Fruit fly (Drosophila melanogaster) whole organism: Measurements from ENCODE around the gene alph.

ENCODE experiments used
- EcR ChIP-seq, 2 experiments: fragments of >200 bp; optimal IDR thresholded peaks; 2 replicates each; lab custom pipeline; 2017; ENCODE audit warnings: missing biosample characterization in 2 of 2, missing genetic modification characterization in 2 of 2, missing genetic modification reagents in 2 of 2
- psq ChIP-seq: fragments of >200 bp; optimal IDR thresholded peaks from 2 replicates; lab custom pipeline; 2017

DNA sequence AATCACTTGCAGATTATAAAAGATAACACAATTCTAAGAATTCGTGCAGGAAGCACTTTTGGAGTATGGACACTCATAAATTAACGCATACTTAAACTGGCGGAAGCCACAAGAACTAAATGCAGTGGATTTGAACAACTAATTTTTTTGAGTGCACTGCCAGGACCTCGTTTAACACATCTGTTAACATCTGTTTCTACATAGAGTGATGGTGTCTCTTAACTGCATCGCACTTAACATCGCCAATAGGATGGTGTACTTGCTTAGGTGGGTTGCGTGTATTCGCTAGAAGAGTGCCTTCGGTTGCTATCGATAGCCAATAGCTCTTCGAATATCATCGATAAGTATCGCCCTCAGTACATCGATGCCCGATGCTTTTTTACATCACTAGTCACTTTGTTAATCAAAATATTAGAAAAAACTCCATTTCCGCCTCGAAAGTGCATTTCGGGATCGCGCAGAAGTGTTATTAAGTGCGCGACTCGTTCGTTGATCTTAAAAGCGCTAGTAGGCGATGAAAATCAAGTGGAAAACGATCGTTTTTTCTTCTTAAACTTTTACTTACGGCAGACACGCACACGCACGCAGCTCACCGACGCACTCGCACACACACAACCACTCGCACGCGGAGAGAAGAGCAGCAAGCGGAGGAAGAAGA, at the start of gene alph:
- no peak for TF ChIP-seq EcR (GFP tag; optimal IDR thresholded peaks at IDR 0.05; lab: Kevin White, UChicago)
- no peak for TF ChIP-seq psq
